Fruit fly (Drosophila melanogaster): Measurements from ENCODE around the gene CG11369.

CG11369 gene

dm6 chrX:7552109-7552508 is 22.0 kb upstream of the CG11369 start:
- TF ChIP-seq CG1233 (GFP tag; optimal IDR thresholded peaks at IDR 0.05) (no peak), Fer3 (tag; optimal IDR thresholded peaks at IDR 0.05) (no peak), gfzf (GFP tag; optimal IDR thresholded peaks at IDR 0.05) (no peak), Doc3 (GFP tag; IDR thresholded peaks at IDR 0.05; ENCODE audit: partially characterized antibody) (no peak), mirr (GFP tag; optimal IDR thresholded peaks at IDR 0.05) (no peak), Ets65A (GFP tag) (peak; percentile 85), fd102C (GFP tag; optimal IDR thresholded peaks at IDR 0.05) (peak; percentile 73), CG6254 (GFP tag; optimal IDR thresholded peaks at IDR 0.05) (peak; percentile 35), CG6272 (GFP tag; IDR thresholded peaks at IDR 0.05) (no peak), CG14965 (GFP tag; optimal IDR thresholded peaks at IDR 0.05; ENCODE audit: borderline replicate concordance) (no peak), usp (GFP tag; optimal IDR thresholded peaks at IDR 0.05) (no peak), dimm (GFP tag; IDR thresholded peaks at IDR 0.05) (no peak), oc (tag; optimal IDR thresholded peaks at IDR 0.05) (no peak), Lpt (GFP tag; optimal IDR thresholded peaks at IDR 0.05) (no peak), CG32532 (GFP tag; IDR thresholded peaks at IDR 0.05) (no peak), CG31388 (GFP tag; optimal IDR thresholded peaks at IDR 0.05) (no peak), CG10462 (GFP tag; optimal IDR thresholded peaks at IDR 0.05) (no peak), org-1 (GFP tag; optimal IDR thresholded peaks at IDR 0.05) (peak; percentile 13), zf30C (GFP tag; optimal IDR thresholded peaks at IDR 0.05) (peak; percentile 66), sens (GFP tag) (peak; percentile 86), Aef1 (GFP tag; IDR thresholded peaks at IDR 0.05) (no peak), pho (GFP tag; optimal IDR thresholded peaks at IDR 0.05) (no peak), CG4820 (GFP tag; optimal IDR thresholded peaks at IDR 0.05) (peak; percentile 34), Rfx (GFP tag; IDR thresholded peaks at IDR 0.05) (no peak), HmgZ (tag; optimal IDR thresholded peaks at IDR 0.05) (no peak), odd (GFP tag; optimal IDR thresholded peaks at IDR 0.05) (no peak), NfI (GFP tag; optimal IDR thresholded peaks at IDR 0.05) (no peak), Abd-B (GFP tag; optimal IDR thresholded peaks at IDR 0.05) (no peak), stwl (tag; optimal IDR thresholded peaks at IDR 0.05) (peak; percentile 17), ro (GFP tag; IDR thresholded peaks at IDR 0.05) (peak; percentile 28; the same call in 1 of the 2 replicates), CG7745 (tag; optimal IDR thresholded peaks at IDR 0.05) (no peak), Deaf1 (tag; optimal IDR thresholded peaks at IDR 0.05) (no peak), wek (GFP tag; optimal IDR thresholded peaks at IDR 0.05) (no peak), CTCF (GFP tag; optimal IDR thresholded peaks at IDR 0.05) (no peak), CG4730 (GFP tag; IDR thresholded peaks at IDR 0.05) (no peak; the same call in 1 of the 2 replicates), tin (GFP tag; optimal IDR thresholded peaks at IDR 0.05) (no peak), CG11093 (GFP tag; IDR thresholded peaks at IDR 0.05) (no peak), CG15269 (tag; optimal IDR thresholded peaks at IDR 0.05) (no peak), HLH3B (GFP tag; IDR thresholded peaks at IDR 0.05) (no peak), dati (GFP tag; IDR thresholded peaks at IDR 0.05) (no peak), CG15479 (GFP tag; optimal IDR thresholded peaks at IDR 0.05) (peak; percentile 8), peb (GFP tag; IDR thresholded peaks at IDR 0.05) (no peak), Mad (GFP tag; optimal IDR thresholded peaks at IDR 0.05) (no peak), maf-S (GFP tag; optimal IDR thresholded peaks at IDR 0.05) (no peak), CG17802 (tag; optimal IDR thresholded peaks at IDR 0.05) (no peak), CG1647 (GFP tag; optimal IDR thresholded peaks at IDR 0.05) (no peak), pan (optimal IDR thresholded peaks at IDR 0.05) (no peak), pan (GFP tag; optimal IDR thresholded peaks at IDR 0.05 in 1 of 2, IDR thresholded peaks at IDR 0.05 in 1 of 2) (no peak), CG42726 (GFP tag; IDR thresholded peaks at IDR 0.05; ENCODE audit: partially characterized antibody) (no peak), esg (GFP tag; conservative IDR thresholded peaks at IDR 0.05) (no peak), E2f1 (GFP tag; IDR thresholded peaks at IDR 0.05) (no peak), z (GFP tag; IDR thresholded peaks at IDR 0.05) (no peak), so (GFP tag; IDR thresholded peaks at IDR 0.05) (no peak), CG7372 (GFP tag; IDR thresholded peaks at IDR 0.05) (no peak)
